Fruit fly (Drosophila melanogaster) whole organism, adult: Measurements from ENCODE around the gene Zip71B.

Experiments used
- CG33017 ChIP-seq: fragments of 200-800 bp; sonication (Bioruptor generic); optimal IDR thresholded peaks from 2 replicates; lab custom pipeline; 2018; ENCODE audit warnings: missing biosample characterization, mild to moderate bottlenecking, missing genetic modification characterization, moderate library complexity
- CG7101 ChIP-seq: fragments of 200-800 bp; sonication (Bioruptor generic); optimal IDR thresholded peaks from 2 replicates; lab custom pipeline; 2018; ENCODE audit warnings: missing biosample characterization, mild to moderate bottlenecking, missing genetic modification characterization, moderate library complexity
- Crg-1 ChIP-seq: fragments of 200-800 bp; sonication (Bioruptor generic); optimal IDR thresholded peaks from 2 replicates; lab custom pipeline; 2016; ENCODE audit warnings: missing biosample characterization, missing genetic modification characterization
- Hr96 ChIP-seq: fragments of 200-800 bp; sonication (Bioruptor generic); optimal IDR thresholded peaks from 2 replicates; lab custom pipeline; 2016; ENCODE audit warnings: missing biosample characterization, missing genetic modification characterization
- Mnt ChIP-seq: fragments of 200-800 bp; sonication (Bioruptor generic); optimal IDR thresholded peaks from 2 replicates; lab custom pipeline; 2016; ENCODE audit warnings: missing biosample characterization, mild to moderate bottlenecking, missing genetic modification characterization
- cic ChIP-seq: fragments of 200-800 bp; sonication (Bioruptor generic); optimal IDR thresholded peaks from 2 replicates; lab custom pipeline; 2017; ENCODE audit warnings: missing biosample characterization, mild to moderate bottlenecking, missing genetic modification characterization, moderate library complexity
- kay ChIP-seq: fragments of 200-800 bp; sonication (Bioruptor generic); peaks from one replicate; lab custom pipeline; 2016; ENCODE audit warnings: missing biosample characterization, missing genetic modification characterization, borderline replicate concordance

DNA sequence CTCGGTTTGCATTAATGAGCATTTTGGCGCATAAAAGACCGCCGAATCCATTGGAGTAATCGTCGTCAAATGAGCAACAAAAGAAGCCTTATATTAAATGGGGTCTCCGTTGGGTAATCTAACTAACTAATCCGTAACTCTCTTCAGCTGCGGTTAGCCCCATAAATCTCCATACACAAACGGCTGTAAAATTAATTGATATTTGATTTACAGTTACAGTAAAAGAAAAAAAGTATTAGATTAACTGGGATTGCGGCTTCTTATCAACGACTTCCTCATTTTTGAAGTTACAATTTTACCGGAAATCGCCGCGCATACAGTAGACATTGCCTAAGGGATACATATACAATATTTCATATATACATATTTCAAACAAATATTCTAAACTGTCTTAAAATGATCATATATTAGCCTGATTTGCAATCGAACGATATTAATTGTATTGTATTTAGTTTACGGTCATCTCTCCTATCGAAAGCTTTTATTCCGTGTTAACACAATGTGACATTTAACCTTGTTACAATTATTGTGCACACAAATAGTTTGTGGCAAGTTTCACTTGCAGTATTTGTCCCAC is 5.7 kb upstream of the Zip71B start:
- TF ChIP-seq cic (GFP tag; lab: Kevin White, UChicago) (no peak), Mnt (GFP tag; lab: Kevin White, UChicago) (no peak), Crg-1 (GFP tag; lab: Kevin White, UChicago) (no peak), CG33017 (tag; lab: Kevin White, UChicago) (no peak), CG7101 (tag; lab: Kevin White, UChicago) (no peak), Hr96 (GFP tag; lab: Kevin White, UChicago) (no peak), kay (GFP tag; lab: Kevin White, UChicago) (peak; percentile 37)
